Fruit fly (Drosophila melanogaster) whole organism, embryonic: Measurements from ENCODE around the gene Mob3.

ENCODE experiments used
- Ada2b ChIP-seq: fragments of 200-800 bp; sonication (Bioruptor generic); IDR thresholded peaks from 2 replicates; pipeline ENCODE4 v1.3.6; 2022; ENCODE audit warnings: missing biosample characterization, missing genetic modification characterization
- Bdp1 ChIP-seq: fragments of 200-800 bp; sonication (Bioruptor generic); optimal IDR thresholded peaks from 3 replicates; lab custom pipeline; 2016; ENCODE audit warnings: missing biosample characterization, missing genetic modification characterization
- CG11696 ChIP-seq: fragments of 200-800 bp; sonication (Bioruptor generic); IDR thresholded peaks from 2 replicates; pipeline ENCODE4 v1.3.6; 2022; ENCODE audit warnings: missing biosample characterization, missing genetic modification characterization
- CG12769 ChIP-seq: fragments of 200-800 bp; sonication (Bioruptor generic); optimal IDR thresholded peaks from 2 replicates; lab custom pipeline; 2019; ENCODE audit warnings: missing biosample characterization, mild to moderate bottlenecking, missing genetic modification characterization, moderate library complexity
- CG13775 ChIP-seq: fragments of 200-800 bp; sonication (Bioruptor generic); optimal IDR thresholded peaks from 3 replicates; lab custom pipeline; 2017; ENCODE audit warnings: missing biosample characterization, mild to moderate bottlenecking, missing genetic modification characterization
- CG14050 ChIP-seq: fragments of 200-800 bp; sonication (Bioruptor generic); IDR thresholded peaks from 3 replicates; pipeline ENCODE4 v1.3.6; 2022; ENCODE audit warnings: missing biosample characterization, missing genetic modification characterization
- CG1529 ChIP-seq: fragments of 200-800 bp; sonication (Bioruptor generic); optimal IDR thresholded peaks from 3 replicates; lab custom pipeline; 2018; ENCODE audit warnings: missing biosample characterization, missing genetic modification characterization
- CG15601 ChIP-seq: fragments of 200-800 bp; sonication (Bioruptor generic); optimal IDR thresholded peaks from 3 replicates; lab custom pipeline; 2019; ENCODE audit warnings: missing biosample characterization, mild to moderate bottlenecking, missing genetic modification characterization, moderate library complexity
- CG2678 ChIP-seq: fragments of 200-800 bp; sonication (Bioruptor generic); optimal IDR thresholded peaks from 3 replicates; lab custom pipeline; 2019; ENCODE audit warnings: missing biosample characterization, mild to moderate bottlenecking, missing genetic modification characterization, moderate library complexity
- CG31388 ChIP-seq: fragments of 200-800 bp; sonication (Bioruptor generic); optimal IDR thresholded peaks from 2 replicates; lab custom pipeline; 2016; ENCODE audit warnings: missing biosample characterization, missing genetic modification characterization
- CG3281 ChIP-seq: fragments of 200-800 bp; sonication (Bioruptor generic); optimal IDR thresholded peaks from 3 replicates; lab custom pipeline; 2017; ENCODE audit warnings: missing biosample characterization, mild to moderate bottlenecking, missing genetic modification characterization
- CG33557 ChIP-seq: fragments of 200-800 bp; sonication (Bioruptor generic); optimal IDR thresholded peaks from 2 replicates; lab custom pipeline; 2019; ENCODE audit warnings: missing biosample characterization, mild to moderate bottlenecking, missing genetic modification characterization, moderate library complexity
- CG4404 ChIP-seq: fragments of 200-800 bp; sonication (Bioruptor generic); IDR thresholded peaks from 2 replicates; pipeline ENCODE4 v1.3.6; 2022; ENCODE audit warnings: missing biosample characterization, missing genetic modification characterization
- CG4707 ChIP-seq: fragments of 200-800 bp; sonication (Bioruptor generic); optimal IDR thresholded peaks from 2 replicates; lab custom pipeline; 2018; ENCODE audit warnings: missing biosample characterization, mild to moderate bottlenecking, missing genetic modification characterization, moderate library complexity
- CG5953 ChIP-seq: fragments of 200-800 bp; sonication (Bioruptor generic); IDR thresholded peaks from 2 replicates; pipeline ENCODE4 v1.3.6; 2022; ENCODE audit warnings: missing biosample characterization, missing genetic modification characterization
- CG6175 ChIP-seq: fragments of 200-800 bp; sonication (Bioruptor generic); IDR thresholded peaks from 3 replicates; pipeline ENCODE4 v1.3.6; 2022; ENCODE audit warnings: missing biosample characterization, missing genetic modification characterization
- CG6854 ChIP-seq: fragments of 200-800 bp; sonication (Bioruptor generic); optimal IDR thresholded peaks from 3 replicates; lab custom pipeline; 2017; ENCODE audit warnings: missing biosample characterization, mild to moderate bottlenecking, missing genetic modification characterization
- CG7271 ChIP-seq: fragments of 200-800 bp; sonication (Bioruptor generic); optimal IDR thresholded peaks from 2 replicates; lab custom pipeline; 2018; ENCODE audit warnings: missing biosample characterization, mild to moderate bottlenecking, missing genetic modification characterization, moderate library complexity
- CG9215 ChIP-seq: fragments of 200-800 bp; sonication (Bioruptor generic); IDR thresholded peaks from 2 replicates; pipeline ENCODE4 v1.3.6; 2022; ENCODE audit warnings: missing biosample characterization, missing genetic modification characterization
- CHES-1-like ChIP-seq: fragments of 200-800 bp; sonication (Bioruptor generic); optimal IDR thresholded peaks from 2 replicates; lab custom pipeline; 2016; ENCODE audit warnings: missing biosample characterization, missing genetic modification characterization
- Chrac-16 ChIP-seq: fragments of 200-800 bp; sonication (Bioruptor generic); optimal IDR thresholded peaks from 3 replicates; lab custom pipeline; 2016; ENCODE audit warnings: missing biosample characterization, missing genetic modification characterization
- Dp ChIP-seq: fragments of 200-800 bp; sonication (Bioruptor generic); optimal IDR thresholded peaks from 2 replicates; lab custom pipeline; 2018; ENCODE audit warnings: missing biosample characterization, mild to moderate bottlenecking, missing genetic modification characterization, moderate library complexity
- Gsc ChIP-seq: fragments of 200-800 bp; sonication (Bioruptor generic); IDR thresholded peaks from 2 replicates; pipeline ENCODE4 v1.3.6; 2022; ENCODE audit warnings: missing biosample characterization, missing genetic modification characterization
- HmgZ ChIP-seq: fragments of 200-800 bp; sonication (Bioruptor generic); optimal IDR thresholded peaks from 2 replicates; lab custom pipeline; 2018; ENCODE audit warnings: missing biosample characterization, mild to moderate bottlenecking, missing genetic modification characterization
- Hmx ChIP-seq: fragments of 200-800 bp; sonication (Bioruptor generic); optimal IDR thresholded peaks from 2 replicates; lab custom pipeline; 2016; ENCODE audit warnings: missing biosample characterization, missing genetic modification characterization
- Lhr ChIP-seq: fragments of 200-800 bp; sonication (Bioruptor generic); optimal IDR thresholded peaks from 3 replicates; lab custom pipeline; 2017; ENCODE audit warnings: mild to moderate bottlenecking, missing biosample characterization, missing genetic modification reagents, missing genetic modification characterization
- NFAT ChIP-seq: fragments of 200-800 bp; sonication (Bioruptor generic); IDR thresholded peaks from 2 replicates; pipeline ENCODE4 v1.3.6; 2022; ENCODE audit warnings: missing biosample characterization, missing genetic modification characterization
- Poxn ChIP-seq: fragments of 200-800 bp; sonication (Bioruptor generic); IDR thresholded peaks from 2 replicates; pipeline ENCODE4 v1.3.6; 2022; ENCODE audit warnings: missing biosample characterization, missing genetic modification characterization
- Sox100B ChIP-seq: fragments of 200-800 bp; sonication (Bioruptor generic); optimal IDR thresholded peaks from 3 replicates; lab custom pipeline; 2018; ENCODE audit warnings: missing biosample characterization, mild to moderate bottlenecking, missing genetic modification characterization
- Sox102F ChIP-seq: fragments of 200-800 bp; sonication (Bioruptor generic); optimal IDR thresholded peaks from 2 replicates; lab custom pipeline; 2018; ENCODE audit warnings: missing biosample characterization, mild to moderate bottlenecking, missing genetic modification characterization, moderate library complexity
- Sry-δ ChIP-seq: fragments of 200-800 bp; sonication (Bioruptor generic); optimal IDR thresholded peaks from 2 replicates; lab custom pipeline; 2016; ENCODE audit warnings: missing biosample characterization, missing genetic modification characterization
- Ssrp ChIP-seq: fragments of 200-800 bp; sonication (Bioruptor generic); optimal IDR thresholded peaks from 2 replicates; lab custom pipeline; 2018; ENCODE audit warnings: missing biosample characterization, mild to moderate bottlenecking, missing genetic modification characterization, moderate library complexity
- Stat92E ChIP-seq, 3 experiments: fragments of >200 bp in 2 of 3; fragments of 200-800 bp in 1 of 3; sonication (Bioruptor generic) in 1 of 3; optimal IDR thresholded peaks; 2 replicates each; lab custom pipeline; 2017 to 2019; ENCODE audit warnings: missing biosample characterization in 3 of 3, missing genetic modification characterization in 3 of 3, mild to moderate bottlenecking in 1 of 3, moderate library complexity in 1 of 3
- Xrp1 ChIP-seq: fragments of 200-800 bp; sonication (Bioruptor generic); IDR thresholded peaks from 2 replicates; pipeline ENCODE4 v1.3.6; 2022; ENCODE audit warnings: missing biosample characterization, missing genetic modification characterization
- br ChIP-seq: fragments of >200 bp; optimal IDR thresholded peaks from 2 replicates; lab custom pipeline; 2017
- cg ChIP-seq: fragments of 200-800 bp; sonication (Bioruptor generic); optimal IDR thresholded peaks from 3 replicates; lab custom pipeline; 2019; ENCODE audit warnings: missing biosample characterization, mild to moderate bottlenecking, missing genetic modification characterization, moderate library complexity
- cwo ChIP-seq: fragments of 200-800 bp; sonication (Bioruptor generic); optimal IDR thresholded peaks from 3 replicates; lab custom pipeline; 2017; ENCODE audit warnings: missing biosample characterization, missing genetic modification characterization, mild to moderate bottlenecking, moderate library complexity, missing genetic modification reagents
- dan ChIP-seq: fragments of 200-800 bp; sonication (Bioruptor generic); IDR thresholded peaks from 2 replicates; pipeline ENCODE4 v1.3.6; 2022; ENCODE audit warnings: missing biosample characterization, missing genetic modification characterization
- dati ChIP-seq: fragments of 200-800 bp; sonication (Bioruptor generic); IDR thresholded peaks from 2 replicates; pipeline ENCODE4 v1.3.6; 2022; ENCODE audit warnings: missing biosample characterization, missing genetic modification characterization
- dpn ChIP-seq, 2 experiments: fragments of 200-800 bp; sonication (Bioruptor generic); optimal IDR thresholded peaks; 3 replicates each; lab custom pipeline; 2016; ENCODE audit warnings: missing biosample characterization in 2 of 2, missing genetic modification characterization in 2 of 2
- fd102C ChIP-seq: fragments of 200-800 bp; sonication (Bioruptor generic); optimal IDR thresholded peaks from 2 replicates; lab custom pipeline; 2018; ENCODE audit warnings: missing biosample characterization, mild to moderate bottlenecking, missing genetic modification characterization, moderate library complexity
- gem ChIP-seq: fragments of 200-800 bp; sonication (Bioruptor generic); optimal IDR thresholded peaks from 2 replicates; lab custom pipeline; 2019; ENCODE audit warnings: missing biosample characterization, mild to moderate bottlenecking, missing genetic modification characterization, moderate library complexity
- gsb ChIP-seq: fragments of 200-800 bp; sonication (Bioruptor generic); IDR thresholded peaks from 2 replicates; pipeline ENCODE4 v1.3.6; 2022; ENCODE audit warnings: missing biosample characterization, missing genetic modification characterization
- her ChIP-seq: fragments of 200-800 bp; sonication (Bioruptor generic); optimal IDR thresholded peaks from 2 replicates; lab custom pipeline; 2016; ENCODE audit warnings: missing biosample characterization, missing genetic modification characterization
- pita ChIP-seq: fragments of 200-800 bp; sonication (Bioruptor generic); optimal IDR thresholded peaks from 2 replicates; lab custom pipeline; 2017; ENCODE audit warnings: missing biosample characterization, mild to moderate bottlenecking, missing genetic modification characterization
- sd ChIP-seq: fragments of 200-800 bp; sonication (Bioruptor generic); optimal IDR thresholded peaks from 3 replicates; lab custom pipeline; 2018; ENCODE audit warnings: missing biosample characterization, mild to moderate bottlenecking, missing genetic modification characterization, moderate library complexity
- slou ChIP-seq: fragments of 200-800 bp; sonication (Bioruptor generic); optimal IDR thresholded peaks from 3 replicates; lab custom pipeline; 2016; ENCODE audit warnings: missing biosample characterization, missing genetic modification characterization
- stwl ChIP-seq: fragments of 200-800 bp; sonication (Bioruptor generic); optimal IDR thresholded peaks from 3 replicates; lab custom pipeline; 2018; ENCODE audit warnings: missing biosample characterization, mild to moderate bottlenecking, missing genetic modification characterization, moderate library complexity
- trh ChIP-seq: fragments of 200-800 bp; sonication (Bioruptor generic); optimal IDR thresholded peaks from 2 replicates; lab custom pipeline; 2016; ENCODE audit warnings: missing biosample characterization, missing genetic modification characterization
- twi ChIP-seq: fragments of 200-800 bp; optimal IDR thresholded peaks from 2 replicates; lab custom pipeline; 2019; ENCODE audit warnings: missing biosample characterization, mild to moderate bottlenecking, missing genetic modification characterization, moderate library complexity
- zfh1 ChIP-seq: fragments of 200-800 bp; sonication (Bioruptor generic); IDR thresholded peaks from 3 replicates; pipeline ENCODE4 v1.3.6; 2022; ENCODE audit warnings: missing biosample characterization, missing genetic modification characterization

Gene Mob3

dm6 chr2L:10299810-10300147, 34.6 kb downstream of the Mob3 start, which contains the start of gene CYLD (continued):
- TF ChIP-seq CG14050 (GFP tag; lab: Robert Waterston, UW) (peak; percentile 47; the same call in 1 of the 3 replicates), sd (tag; lab: Kevin White, UChicago) (peak; percentile 65), cg (GFP tag; lab: Kevin White, UChicago) (no peak), CG4404 (GFP tag; lab: Robert Waterston, UW) (no peak), br (lab: Kevin White, UChicago) (no peak), CG1529 (GFP tag; lab: Kevin White, UChicago) (peak; percentile 25), CG12769 (tag; lab: Kevin White, UChicago) (peak; percentile 64), dan (GFP tag; lab: Robert Waterston, UW) (no peak), trh (GFP tag; lab: Kevin White, UChicago) (no peak), CG9215 (no peak), CG4707 (GFP tag; lab: Kevin White, UChicago) (peak; percentile 9), CG31388 (GFP tag; lab: Kevin White, UChicago) (peak; percentile 19), CG15601 (peak; percentile 70), Sox102F (GFP tag; lab: Kevin White, UChicago) (peak; percentile 84), NFAT (GFP tag; lab: Robert Waterston, UW) (no peak), twi (peak; percentile 9), Bdp1 (no peak), zfh1 (GFP tag; lab: Robert Waterston, UW) (peak; percentile 81), CHES-1-like (GFP tag; lab: Kevin White, UChicago) (peak; percentile 27), Hmx (peak; percentile 32), Sox100B (GFP tag; lab: Kevin White, UChicago) (peak; percentile 57), Sry-δ (peak; percentile 39), CG33557 (GFP tag; lab: Kevin White, UChicago) (peak; percentile 6), CG5953 (GFP tag; lab: Robert Waterston, UW) (no peak), CG3281 (GFP tag; lab: Kevin White, UChicago) (peak; percentile 63), CG13775 (peak; percentile 63), Lhr (GFP tag; lab: Kevin White, UChicago) (peak; percentile 23), gem (tag; lab: Kevin White, UChicago) (peak; percentile 89), Ssrp (tag; lab: Kevin White, UChicago) (peak; percentile 63), Xrp1 (peak; percentile 76), Stat92E (GFP tag; optimal IDR thresholded peaks at IDR 0.05; lab: Kevin White, UChicago) (no peak), her (no peak), CG6854 (GFP tag; lab: Kevin White, UChicago) (peak; percentile 27), fd102C (no peak), dpn (GFP tag; optimal IDR thresholded peaks at IDR 0.05; lab: Kevin White, UChicago) (peak; percentile 24 to 73), stwl (tag; lab: Kevin White, UChicago) (peak; percentile 67), pita (GFP tag; lab: Kevin White, UChicago) (no peak), Chrac-16 (peak; percentile 60), Gsc (GFP tag; lab: Robert Waterston, UW) (no peak), Ada2b (GFP tag; lab: Robert Waterston, UW) (peak; percentile 40; the same call in 1 of the 2 replicates), Poxn (GFP tag; lab: Robert Waterston, UW) (no peak), Dp (peak; percentile 15), gsb (GFP tag; lab: Robert Waterston, UW) (no peak), CG2678 (tag; lab: Kevin White, UChicago) (peak; percentile 83), slou (GFP tag; lab: Kevin White, UChicago) (peak; percentile 73), CG6175 (no peak), HmgZ (tag; lab: Kevin White, UChicago) (peak; percentile 42), CG11696 (peak; percentile 40; the same call in 1 of the 2 replicates), dati (GFP tag; lab: Robert Waterston, UW) (no peak), CG7271 (tag; lab: Kevin White, UChicago) (peak; percentile 44), cwo (peak; percentile 70)
